Worm (Caenorhabditis elegans): ENCODE results near the gene adt-3.

DNA sequence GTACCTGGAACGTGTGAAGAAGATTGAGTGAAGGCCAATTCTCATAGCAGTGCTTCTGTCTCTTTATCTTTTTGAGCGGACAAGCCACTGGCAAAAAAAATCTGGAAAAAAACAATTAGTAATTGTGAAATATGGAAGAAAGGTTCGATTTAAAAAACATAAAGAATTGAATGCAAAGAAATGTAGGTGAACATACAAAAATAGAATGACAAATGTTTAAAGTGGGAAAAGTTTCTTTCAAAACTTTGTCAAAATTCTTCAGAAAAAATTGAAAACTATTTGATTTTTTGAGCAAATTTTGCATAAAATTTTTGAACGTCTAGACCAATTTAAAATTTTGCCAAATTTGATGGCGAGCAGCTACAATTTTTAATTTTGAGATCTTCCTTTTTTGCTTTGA lies 11.8 kb downstream of the adt-3 start, which contains the start of gene ptp-4A2:
- TF ChIP-seq T22C8.4 (GFP tag; IDR thresholded peaks at IDR 0.05): no peak
- no peak for TF ChIP-seq ztf-23 (GFP tag; IDR thresholded peaks at IDR 0.05)
- no peak for TF ChIP-seq ref-1 (GFP tag; conservative IDR thresholded peaks at IDR 0.05)
- TF ChIP-seq cog-1 (tag; optimal IDR thresholded peaks at IDR 0.05): no peak
- no peak for TF ChIP-seq flt-1 (GFP tag; IDR thresholded peaks at IDR 0.05)
- no peak for TF ChIP-seq med-1 (GFP tag; optimal IDR thresholded peaks at IDR 0.05; ENCODE audit: insufficient read depth)
